Worm (Caenorhabditis elegans): ENCODE data around the gene tat-3.

tat-3 gene

ce11 chrIII:10706972-10707438 is 23.5 kb downstream of the tat-3 start, which contains the start of the genes Y39A1A.21 and Y39A1A.22:
TSS of gene Y39A1A.21 (minus strand) at chrIII:10707022.
TSS of gene Y39A1A.22 (minus strand) at chrIII:10707028.
- TF ChIP-seq ztf-16 (tag; optimal IDR thresholded peaks at IDR 0.05) (peak; percentile 41), odd-2 (tag; optimal IDR thresholded peaks at IDR 0.05) (no peak), hlh-13 (GFP tag; optimal IDR thresholded peaks at IDR 0.05) (peak; percentile 8), ttx-3 (tag; optimal IDR thresholded peaks at IDR 0.05) (peak; percentile 5), zip-5 (tag; optimal IDR thresholded peaks at IDR 0.05) (peak; percentile 8), ref-2 (tag; optimal IDR thresholded peaks at IDR 0.05) (peak; percentile 19), C08G9.2 (tag; optimal IDR thresholded peaks at IDR 0.05) (peak; percentile 45), nfya-1 (tag; optimal IDR thresholded peaks at IDR 0.05) (peak; percentile 80), hlh-15 (tag; optimal IDR thresholded peaks at IDR 0.05) (peak; percentile 12), gmeb-2 (tag; optimal IDR thresholded peaks at IDR 0.05) (peak; percentile 40), pha-2 (tag; optimal IDR thresholded peaks at IDR 0.05) (no peak), pha-4 (tag; optimal IDR thresholded peaks at IDR 0.05) (no peak), unc-86 (tag; optimal IDR thresholded peaks at IDR 0.05) (peak; percentile 32), hlh-30 (tag; optimal IDR thresholded peaks at IDR 0.05; ENCODE audit: insufficient read depth) (peak; percentile 8), rnt-1 (tag; optimal IDR thresholded peaks at IDR 0.05) (no peak), K02D7.2 (tag; optimal IDR thresholded peaks at IDR 0.05) (peak; percentile 18), tbx-2 (tag; optimal IDR thresholded peaks at IDR 0.05) (peak; percentile 63), dve-1 (tag; optimal IDR thresholded peaks at IDR 0.05) (peak; percentile 38), ceh-48 (tag; optimal IDR thresholded peaks at IDR 0.05) (peak; percentile 56), ceh-31 (tag; optimal IDR thresholded peaks at IDR 0.05) (peak; percentile 59), fkh-6 (tag; optimal IDR thresholded peaks at IDR 0.05) (no peak), che-1 (tag; optimal IDR thresholded peaks at IDR 0.05) (peak; percentile 30), elt-2 (tag; optimal IDR thresholded peaks at IDR 0.05) (peak; percentile 75), ama-1 (optimal IDR thresholded peaks at IDR 0.05) (no peak), ceh-6 (GFP tag; optimal IDR thresholded peaks at IDR 0.05) (peak; percentile 9), ceh-34 (tag; optimal IDR thresholded peaks at IDR 0.05) (peak; percentile 48), ceh-18 (tag; optimal IDR thresholded peaks at IDR 0.05) (peak; percentile 24), pqm-1 (tag; optimal IDR thresholded peaks at IDR 0.05) (no peak), dmd-4 (tag; optimal IDR thresholded peaks at IDR 0.05; ENCODE audit: borderline replicate concordance) (no peak), fkh-10 (GFP tag; optimal IDR thresholded peaks at IDR 0.05) (peak; percentile 70), unc-42 (tag; optimal IDR thresholded peaks at IDR 0.05) (peak; percentile 79), T23F11.4 (GFP tag; optimal IDR thresholded peaks at IDR 0.05) (no peak)

DNA sequence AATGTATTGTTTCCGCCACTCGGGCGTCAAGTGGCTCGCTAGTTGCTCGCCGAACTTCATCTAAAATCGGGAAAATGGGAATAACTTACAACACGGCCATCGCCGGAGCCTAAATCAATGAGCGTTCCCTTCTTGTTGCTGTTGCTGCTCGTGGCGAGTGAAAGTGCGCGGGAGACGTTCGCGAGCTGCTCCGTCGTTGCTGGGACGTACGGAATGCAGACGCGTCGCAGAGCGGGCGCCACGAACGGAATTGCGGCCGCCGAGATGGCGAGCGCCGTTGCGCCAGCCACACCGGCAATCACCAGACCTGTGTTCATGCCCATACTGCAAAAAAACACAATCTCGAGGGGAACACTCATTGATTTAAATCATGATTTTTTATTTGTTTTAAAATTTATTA is 24.0 kb downstream of the tat-3 start:
- TF ChIP-seq che-1 (tag; optimal IDR thresholded peaks at IDR 0.05) (no peak), zip-5 (tag; optimal IDR thresholded peaks at IDR 0.05) (no peak), ceh-24 (tag; optimal IDR thresholded peaks at IDR 0.05) (no peak), ztf-16 (tag; optimal IDR thresholded peaks at IDR 0.05) (no peak), unc-42 (tag; optimal IDR thresholded peaks at IDR 0.05) (no peak), ama-1 (optimal IDR thresholded peaks at IDR 0.05) (no peak), K02D7.2 (tag; optimal IDR thresholded peaks at IDR 0.05) (no peak), pat-9 (tag; optimal IDR thresholded peaks at IDR 0.05) (no peak), ceh-14 (tag; optimal IDR thresholded peaks at IDR 0.05) (no peak), dve-1 (tag; optimal IDR thresholded peaks at IDR 0.05) (no peak), elt-2 (tag; optimal IDR thresholded peaks at IDR 0.05) (no peak), pqm-1 (tag; optimal IDR thresholded peaks at IDR 0.05) (no peak), ets-4 (tag; optimal IDR thresholded peaks at IDR 0.05) (no peak), hlh-13 (GFP tag; optimal IDR thresholded peaks at IDR 0.05) (no peak), ceh-34 (tag; optimal IDR thresholded peaks at IDR 0.05) (no peak), ref-2 (tag; optimal IDR thresholded peaks at IDR 0.05) (no peak), hlh-8 (tag; optimal IDR thresholded peaks at IDR 0.05) (no peak)

DNA sequence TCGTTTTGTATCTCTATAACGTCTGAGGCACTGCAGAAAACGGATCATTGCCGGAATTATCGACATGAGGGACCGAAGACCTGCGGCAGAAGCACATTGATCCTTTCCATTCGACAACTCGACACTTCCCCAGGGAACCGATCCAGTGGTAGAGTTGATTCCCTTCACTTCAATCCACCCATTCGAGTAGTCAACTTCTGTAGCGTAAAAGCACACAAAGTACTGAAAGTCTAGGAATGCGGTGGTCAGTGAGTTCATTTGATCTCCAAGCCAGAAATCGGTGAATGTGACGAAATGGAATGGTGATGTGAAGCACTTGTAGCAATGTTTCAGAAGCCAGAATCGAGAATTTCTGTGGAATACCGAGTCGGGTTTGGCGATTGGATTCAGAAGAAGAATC is 26.0 kb downstream of the tat-3 start:
- no peak for TF ChIP-seq ceh-31 (tag; optimal IDR thresholded peaks at IDR 0.05)
- no peak for TF ChIP-seq ceh-48 (tag; optimal IDR thresholded peaks at IDR 0.05)
- TF ChIP-seq ceh-14 (tag; optimal IDR thresholded peaks at IDR 0.05) = no peak
